Fruit fly (Drosophila melanogaster) Kc167 (cell line): ENCODE results near the gene ranshi.

Experiments
- Sin3A ChIP-seq: fragments of >200 bp; optimal IDR thresholded peaks from 2 replicates; lab custom pipeline; 2018; ENCODE audit warnings: missing external identifiers
- psq ChIP-seq: fragments of >200 bp; optimal IDR thresholded peaks from 2 replicates; lab custom pipeline; 2017; ENCODE audit warnings: missing external identifiers
- ttk ChIP-seq: sonication (Bioruptor generic); optimal IDR thresholded peaks from 2 replicates; lab custom pipeline; 2017; ENCODE audit warnings: missing external identifiers

DNA sequence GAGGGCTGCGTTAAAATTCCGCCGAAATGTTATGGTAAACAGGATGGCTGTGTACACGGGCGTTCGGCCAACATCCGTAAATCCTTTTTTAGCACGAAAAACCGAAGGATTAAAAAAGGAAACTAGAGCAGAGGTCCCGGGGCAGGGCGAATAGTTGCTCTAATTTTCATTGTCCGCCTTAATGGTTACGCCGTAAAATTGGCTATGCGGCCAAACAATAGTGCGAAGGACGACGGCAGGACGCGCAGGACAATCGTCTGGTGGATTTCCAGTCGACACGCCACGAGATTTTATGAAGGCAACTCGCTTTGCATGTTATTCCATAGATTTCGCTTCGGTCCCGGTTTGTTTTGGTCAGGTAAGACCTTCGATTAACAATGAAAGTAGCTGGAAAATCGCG is 28.8 kb downstream of the ranshi start:
- TF ChIP-seq ttk (no peak), Sin3A (no peak), psq (lab: Kevin White, UChicago) (no peak)
